Fruit fly (Drosophila melanogaster): Measurements from ENCODE around the gene CG14662.

CG14662 gene

DNA sequence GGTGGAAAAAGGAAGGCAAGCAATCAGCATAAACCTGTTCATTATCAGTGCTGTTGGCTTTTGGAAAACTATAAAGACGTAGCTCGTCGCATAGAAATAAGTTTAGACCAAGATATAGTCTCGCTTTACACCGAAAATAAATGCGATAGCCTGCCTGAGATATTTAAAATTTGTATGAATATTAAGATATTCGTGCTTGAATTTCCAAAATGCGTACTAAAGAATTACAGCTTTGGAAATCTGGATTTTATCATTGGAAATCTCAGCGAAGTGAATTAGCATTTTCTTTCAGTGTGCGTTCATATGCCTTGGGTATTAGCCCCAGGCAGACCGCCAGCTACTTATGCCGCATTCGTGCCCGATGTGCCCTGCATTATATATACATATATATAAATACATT is 26.1 kb upstream of the CG14662 start (continued):
- no peak for TF ChIP-seq br (optimal IDR thresholded peaks at IDR 0.05)
- peak; percentile 98 for TF ChIP-seq Med (GFP tag)
- TF ChIP-seq ssp (GFP tag; IDR thresholded peaks at IDR 0.05), result peak; percentile 80
- TF ChIP-seq crc (GFP tag; optimal IDR thresholded peaks at IDR 0.05), result peak; percentile 62
- peak; percentile 71 for TF ChIP-seq sug (tag; optimal IDR thresholded peaks at IDR 0.05)
- TF ChIP-seq HLH4C (GFP tag; IDR thresholded peaks at IDR 0.05; ENCODE audit: partially characterized antibody), result no peak
- peak; percentile 85 for TF ChIP-seq CG14667 (GFP tag; IDR thresholded peaks at IDR 0.05)
- peak; percentile 80 for TF ChIP-seq cato (GFP tag; optimal IDR thresholded peaks at IDR 0.05; ENCODE audit: borderline replicate concordance)
- peak; percentile 76 for TF ChIP-seq trem (tag; optimal IDR thresholded peaks at IDR 0.05)
- TF ChIP-seq dysf (GFP tag; IDR thresholded peaks at IDR 0.05), result peak; percentile 93
- peak; percentile 82 for TF ChIP-seq Spps (tag; optimal IDR thresholded peaks at IDR 0.05)
- TF ChIP-seq disco-r (GFP tag; optimal IDR thresholded peaks at IDR 0.05), result peak; percentile 79
- TF ChIP-seq Fer1 (GFP tag; optimal IDR thresholded peaks at IDR 0.05), result peak; percentile 92
- peak; percentile 83 for TF ChIP-seq Side (GFP tag; optimal IDR thresholded peaks at IDR 0.05)
- peak; percentile 76 for TF ChIP-seq sd (tag; optimal IDR thresholded peaks at IDR 0.05)
- peak; percentile 32 for TF ChIP-seq CG4282 (GFP tag; optimal IDR thresholded peaks at IDR 0.05)
- peak; percentile 53 for TF ChIP-seq CTCF (GFP tag; optimal IDR thresholded peaks at IDR 0.05)
- TF ChIP-seq CG10654 (GFP tag; optimal IDR thresholded peaks at IDR 0.05), result peak; percentile 85
- peak; percentile 84 for TF ChIP-seq CG18619 (GFP tag; optimal IDR thresholded peaks at IDR 0.05)
- peak; percentile 79 for TF ChIP-seq fu2 (GFP tag; optimal IDR thresholded peaks at IDR 0.05)
- TF ChIP-seq run (tag; optimal IDR thresholded peaks at IDR 0.05), result peak; percentile 78
- TF ChIP-seq Hmx (GFP tag; optimal IDR thresholded peaks at IDR 0.05), result peak; percentile 14
- TF ChIP-seq zf30C (GFP tag; optimal IDR thresholded peaks at IDR 0.05), result peak; percentile 35
- peak; percentile 79; the same call in 1 of the 2 replicates for TF ChIP-seq Atf6 (GFP tag; IDR thresholded peaks at IDR 0.05)
- no peak for TF ChIP-seq ac (GFP tag; optimal IDR thresholded peaks at IDR 0.05)
- TF ChIP-seq CG11560 (tag; IDR thresholded peaks at IDR 0.05), result peak; percentile 47; the same call in 1 of the 3 replicates
- TF ChIP-seq Mes4 (GFP tag; optimal IDR thresholded peaks at IDR 0.05), result peak; percentile 84
- TF ChIP-seq dmrt11E (tag; optimal IDR thresholded peaks at IDR 0.05), result peak; percentile 89
- peak; percentile 89; the same call in 1 of the 3 replicates for TF ChIP-seq CG2199 (GFP tag; IDR thresholded peaks at IDR 0.05)
- TF ChIP-seq CG12744 (GFP tag; optimal IDR thresholded peaks at IDR 0.05), result peak; percentile 78
- TF ChIP-seq CG16815 (GFP tag; optimal IDR thresholded peaks at IDR 0.05), result peak; percentile 74
- peak; percentile 82 for TF ChIP-seq gsb (GFP tag; IDR thresholded peaks at IDR 0.05)
- TF ChIP-seq croc (GFP tag; conservative IDR thresholded peaks at IDR 0.05), result peak; percentile 86
- TF ChIP-seq HLH3B (GFP tag; IDR thresholded peaks at IDR 0.05), result peak; percentile 94
- peak in 1 of 2 experiments; percentile 84 for TF ChIP-seq Hr78 (GFP tag; optimal IDR thresholded peaks at IDR 0.05)
- TF ChIP-seq oc (tag; optimal IDR thresholded peaks at IDR 0.05), result peak; percentile 94
- no peak for TF ChIP-seq knrl (GFP tag; IDR thresholded peaks at IDR 0.05; ENCODE audit: partially characterized antibody)
- TF ChIP-seq luna (GFP tag; optimal IDR thresholded peaks at IDR 0.05), result peak; percentile 55
- TF ChIP-seq CG5180 (GFP tag; optimal IDR thresholded peaks at IDR 0.05), result peak; percentile 79
- TF ChIP-seq yki (optimal IDR thresholded peaks at IDR 0.05), result no peak
- peak; percentile 91 for TF ChIP-seq H2.0 (GFP tag; IDR thresholded peaks at IDR 0.05)
- TF ChIP-seq ci (GFP tag; IDR thresholded peaks at IDR 0.05), result peak; percentile 96
- TF ChIP-seq Dip3 (GFP tag; optimal IDR thresholded peaks at IDR 0.05), result peak; percentile 62
- peak; percentile 89 for TF ChIP-seq CG32772 (GFP tag; IDR thresholded peaks at IDR 0.05)
- peak; percentile 90 for TF ChIP-seq CG7556 (GFP tag; optimal IDR thresholded peaks at IDR 0.05)
- peak; percentile 87 for TF ChIP-seq CG7372 (GFP tag; IDR thresholded peaks at IDR 0.05)
- TF ChIP-seq pnt (GFP tag; optimal IDR thresholded peaks at IDR 0.05), result peak; percentile 91
- peak; percentile 92 for TF ChIP-seq CG34422 (GFP tag; IDR thresholded peaks at IDR 0.05)
- peak; percentile 68 for TF ChIP-seq Ravus (GFP tag; IDR thresholded peaks at IDR 0.05)
- peak; percentile 77 for TF ChIP-seq CG17802 (tag; optimal IDR thresholded peaks at IDR 0.05)
- peak; percentile 81 for TF ChIP-seq CG7357 (GFP tag; IDR thresholded peaks at IDR 0.05)
- peak; percentile 82 for TF ChIP-seq peb (GFP tag; IDR thresholded peaks at IDR 0.05)
- TF ChIP-seq CG12104 (GFP tag; optimal IDR thresholded peaks at IDR 0.05), result peak; percentile 84
